Fruit fly (Drosophila melanogaster) whole organism: ENCODE data around the gene CG7557.

Experiments
- CG8478 ChIP-seq: fragments of >200 bp; optimal IDR thresholded peaks from 2 replicates; lab custom pipeline; 2018; ENCODE audit warnings: inconsistent platforms
- Dll ChIP-seq: fragments of >200 bp; optimal IDR thresholded peaks from 2 replicates; lab custom pipeline; 2017
- EcR ChIP-seq, 2 experiments: fragments of >200 bp; optimal IDR thresholded peaks; 2 replicates each; lab custom pipeline; 2017; ENCODE audit warnings: missing biosample characterization in 2 of 2, missing genetic modification characterization in 2 of 2, missing genetic modification reagents in 2 of 2
- pan ChIP-seq: fragments of >200 bp; optimal IDR thresholded peaks from 2 replicates; lab custom pipeline; 2017
- psq ChIP-seq: fragments of >200 bp; optimal IDR thresholded peaks from 2 replicates; lab custom pipeline; 2017
- usp ChIP-seq: fragments of >200 bp; optimal IDR thresholded peaks from 2 replicates; lab custom pipeline; 2017; ENCODE audit warnings: missing biosample characterization, missing genetic modification characterization, mixed read lengths

Gene CG7557

DNA sequence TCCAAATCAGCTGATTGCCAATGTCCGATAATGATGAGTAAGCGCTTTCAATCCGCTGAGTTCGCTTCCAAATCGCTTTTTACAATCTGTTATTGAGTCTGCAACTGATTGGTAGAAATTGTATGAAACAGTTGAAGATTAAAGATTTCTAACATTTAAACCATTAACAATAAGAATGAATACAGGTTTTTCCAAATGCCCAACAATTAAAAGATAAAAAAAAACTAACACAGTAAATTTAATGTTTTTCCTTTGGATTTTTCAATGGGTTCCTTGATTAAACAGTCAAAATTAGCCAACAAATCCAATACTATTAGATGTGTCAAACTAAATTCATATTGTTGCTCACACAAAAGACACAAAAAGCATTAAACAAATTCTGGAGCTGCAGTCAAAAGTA, at the start of gene CG7557:
CG7557 (plus strand) TSS at position 301 of the 400 bp plus-strand sequence.
- TF ChIP-seq psq (lab: Kevin White, UChicago) (no peak), pan (lab: Kevin White, UChicago) (no peak), EcR (GFP tag; optimal IDR thresholded peaks at IDR 0.05; lab: Kevin White, UChicago) (no peak), usp (GFP tag; lab: Kevin White, UChicago) (no peak), CG8478 (no peak), Dll (no peak)

DNA sequence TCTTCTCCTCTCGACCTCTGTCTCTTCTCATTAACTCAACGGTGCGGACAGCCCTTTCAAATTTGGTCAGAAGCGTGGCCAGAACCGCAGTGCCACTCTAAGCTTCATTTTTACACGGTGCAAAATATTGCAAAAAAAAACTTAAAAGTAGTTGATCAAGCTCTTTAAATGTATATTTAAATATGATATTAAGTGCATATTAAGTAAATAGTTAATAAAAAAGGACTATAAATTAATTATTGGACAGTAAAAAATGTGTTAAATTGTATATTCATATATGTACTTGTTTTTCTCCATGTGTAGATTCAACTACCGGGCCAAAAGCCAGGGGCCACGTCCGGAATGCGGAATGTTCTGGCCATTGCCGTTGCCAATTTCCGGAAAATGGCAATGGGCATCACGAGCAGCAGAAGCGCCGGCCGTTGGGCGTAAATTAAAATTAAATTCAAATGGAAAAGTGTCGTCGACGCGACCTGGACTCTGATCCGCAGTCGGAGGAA, 47.8 kb upstream of the CG7557 start, which contains the start of gene CG44362:
CG44362 (plus strand) TSS at position 450 of the 500 bp plus-strand sequence.
- no peak for TF ChIP-seq CG8478
- TF ChIP-seq Dll, result no peak
- TF ChIP-seq usp (GFP tag; lab: Kevin White, UChicago), result no peak
- TF ChIP-seq psq (lab: Kevin White, UChicago), result no peak
- no peak for TF ChIP-seq EcR (GFP tag; optimal IDR thresholded peaks at IDR 0.05; lab: Kevin White, UChicago)
- TF ChIP-seq pan (lab: Kevin White, UChicago), result no peak

DNA sequence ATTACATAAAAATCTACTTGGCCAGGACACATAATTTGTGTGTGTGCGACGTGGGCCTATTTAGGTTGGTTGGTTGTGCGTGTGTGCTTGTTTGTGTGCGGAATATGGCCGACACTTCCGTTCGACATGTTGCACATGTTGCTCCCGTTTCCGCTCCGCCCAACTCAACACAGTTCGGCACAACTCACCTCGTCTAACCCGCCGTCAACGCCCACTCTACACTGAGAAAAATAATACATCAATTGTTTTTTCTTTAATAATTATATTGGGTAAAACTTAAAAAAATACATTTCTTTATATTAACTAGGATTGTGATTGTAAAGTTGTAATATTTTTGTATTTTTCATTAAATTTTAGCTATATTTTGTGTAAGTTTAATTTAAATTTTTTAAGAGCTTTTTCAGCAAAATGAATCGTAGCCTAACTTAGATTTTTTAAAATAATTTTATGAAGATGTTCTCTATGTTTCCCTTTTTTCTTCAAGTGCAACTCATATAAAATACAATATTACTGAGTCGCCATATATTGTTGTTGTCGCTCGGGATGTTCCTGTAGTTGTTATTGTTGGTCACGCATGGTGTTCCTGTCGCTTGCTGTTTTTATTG, 46.4 kb upstream of the CG7557 start:
- TF ChIP-seq CG8478, result no peak
- no peak for TF ChIP-seq pan (lab: Kevin White, UChicago)
- no peak for TF ChIP-seq Dll
- no peak for TF ChIP-seq usp (GFP tag; lab: Kevin White, UChicago)
- no peak for TF ChIP-seq psq (lab: Kevin White, UChicago)
- no peak for TF ChIP-seq EcR (GFP tag; optimal IDR thresholded peaks at IDR 0.05; lab: Kevin White, UChicago)

DNA sequence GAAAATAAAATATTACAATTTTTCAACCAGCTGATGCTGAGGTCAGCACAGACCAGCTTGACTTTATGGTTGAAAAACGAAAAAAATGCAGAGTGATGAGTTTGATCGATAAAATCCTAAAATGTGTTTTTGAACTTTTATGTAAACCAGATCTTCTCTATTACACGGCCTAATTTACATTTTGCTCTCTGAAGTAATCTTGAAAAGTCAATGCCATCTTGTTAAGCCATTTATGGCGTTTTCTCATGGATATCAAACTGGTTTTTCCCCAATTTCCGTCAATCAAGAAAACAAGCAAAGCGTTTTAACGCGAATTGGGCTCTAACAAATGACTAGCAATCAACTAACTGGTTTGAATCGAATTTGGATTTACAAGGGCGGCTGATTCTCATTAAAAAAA, 45.5 kb upstream of the CG7557 start:
- no peak for TF ChIP-seq pan (lab: Kevin White, UChicago)
- no peak for TF ChIP-seq EcR (GFP tag; optimal IDR thresholded peaks at IDR 0.05; lab: Kevin White, UChicago)
- TF ChIP-seq CG8478, result no peak
- TF ChIP-seq usp (GFP tag; lab: Kevin White, UChicago), result no peak
- TF ChIP-seq Dll, result no peak
- TF ChIP-seq psq (lab: Kevin White, UChicago), result no peak

DNA sequence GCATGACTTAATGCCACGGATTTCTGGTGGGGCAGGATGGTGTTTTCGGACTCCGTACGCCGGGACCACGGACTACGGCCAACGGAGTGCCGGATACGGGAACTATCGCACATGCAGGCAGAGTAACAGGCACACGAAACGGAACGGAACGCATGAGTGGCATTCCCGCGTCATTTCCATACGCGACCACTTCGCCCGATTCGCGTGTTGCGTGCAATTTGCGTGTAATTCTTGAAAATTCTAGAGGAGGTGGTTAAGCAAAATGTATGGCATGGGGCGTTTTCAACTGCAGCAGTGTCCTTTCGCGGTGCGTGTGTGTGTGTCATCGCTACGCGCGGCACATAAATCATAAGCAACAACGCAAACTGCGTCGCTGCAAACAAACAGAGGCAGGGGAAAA, 44.7 kb upstream of the CG7557 start:
- TF ChIP-seq usp (GFP tag; lab: Kevin White, UChicago) (no peak), psq (lab: Kevin White, UChicago) (no peak), Dll (no peak), EcR (GFP tag; optimal IDR thresholded peaks at IDR 0.05; lab: Kevin White, UChicago) (no peak), CG8478 (no peak), pan (lab: Kevin White, UChicago) (no peak)

DNA sequence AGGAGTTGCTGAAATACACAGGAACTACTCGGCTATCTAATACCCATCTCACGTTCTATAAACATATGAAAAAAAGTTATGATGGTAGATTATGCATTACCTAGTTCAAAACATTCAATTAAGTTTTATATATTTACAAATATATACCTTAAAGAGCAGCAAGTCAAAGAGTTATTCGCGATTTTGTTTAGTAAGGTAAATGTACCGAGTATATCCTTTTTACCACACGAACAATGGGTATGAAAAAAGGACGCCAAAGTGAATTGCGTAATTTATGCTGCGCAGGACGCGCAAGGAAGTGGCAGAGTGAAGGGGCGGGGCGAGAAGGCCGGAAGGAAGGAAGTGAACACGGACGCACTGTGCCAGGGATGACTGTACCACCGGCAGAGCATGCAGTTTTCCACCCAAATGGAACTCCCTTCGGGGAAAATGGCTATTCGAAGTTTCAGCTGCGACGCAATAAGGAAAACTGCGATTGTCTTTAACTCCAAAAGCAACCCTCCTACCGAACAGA, 44.2 kb upstream of the CG7557 start:
- TF ChIP-seq EcR (GFP tag; optimal IDR thresholded peaks at IDR 0.05; lab: Kevin White, UChicago), result no peak
- no peak for TF ChIP-seq usp (GFP tag; lab: Kevin White, UChicago)
- no peak for TF ChIP-seq Dll
- no peak for TF ChIP-seq pan (lab: Kevin White, UChicago)
- TF ChIP-seq CG8478, result no peak
- no peak for TF ChIP-seq psq (lab: Kevin White, UChicago)

DNA sequence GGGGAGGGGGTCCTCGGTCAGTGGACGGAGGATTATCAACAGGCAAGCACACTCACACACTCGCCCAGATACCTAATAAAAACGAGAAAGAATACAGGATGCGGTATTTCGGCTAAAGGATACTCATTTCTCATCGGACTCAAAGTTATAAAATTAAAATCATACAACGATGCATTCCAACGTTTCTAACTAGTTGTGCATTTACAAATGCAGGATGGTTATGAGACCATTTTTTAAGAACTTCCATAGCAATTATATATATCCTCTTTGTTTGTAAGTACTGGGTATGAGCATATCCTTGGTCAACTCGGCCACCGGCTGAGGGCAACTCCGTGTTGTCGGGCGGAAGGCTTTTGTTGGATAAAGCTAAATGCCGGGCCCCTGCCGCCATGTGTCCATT, 42.7 kb upstream of the CG7557 start:
- no peak for TF ChIP-seq pan (lab: Kevin White, UChicago)
- no peak for TF ChIP-seq Dll
- TF ChIP-seq usp (GFP tag; lab: Kevin White, UChicago), result no peak
- no peak for TF ChIP-seq CG8478
- TF ChIP-seq EcR (GFP tag; optimal IDR thresholded peaks at IDR 0.05; lab: Kevin White, UChicago), result no peak

DNA sequence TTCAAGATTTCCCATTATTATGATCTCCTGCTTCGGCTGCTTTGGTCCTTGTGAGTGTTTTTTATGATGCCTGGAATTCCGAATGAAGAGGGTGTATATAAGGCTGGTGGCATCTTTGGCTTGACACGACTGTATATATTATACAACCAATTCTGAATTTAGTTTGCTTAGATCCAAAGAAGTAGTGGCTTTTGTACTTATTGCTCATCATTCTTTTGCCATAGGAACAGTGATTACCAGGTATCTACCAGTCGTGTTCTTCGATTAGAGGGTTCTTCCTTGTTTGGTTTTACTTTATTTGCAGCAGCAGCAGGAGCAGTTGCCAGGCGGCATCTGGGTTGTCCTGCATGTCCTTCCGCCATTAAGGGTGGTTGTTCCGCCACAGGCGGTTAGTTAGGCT, 41.4 kb upstream of the CG7557 start:
- TF ChIP-seq EcR (GFP tag; optimal IDR thresholded peaks at IDR 0.05; lab: Kevin White, UChicago), result no peak
- TF ChIP-seq pan (lab: Kevin White, UChicago), result peak; percentile 40

DNA sequence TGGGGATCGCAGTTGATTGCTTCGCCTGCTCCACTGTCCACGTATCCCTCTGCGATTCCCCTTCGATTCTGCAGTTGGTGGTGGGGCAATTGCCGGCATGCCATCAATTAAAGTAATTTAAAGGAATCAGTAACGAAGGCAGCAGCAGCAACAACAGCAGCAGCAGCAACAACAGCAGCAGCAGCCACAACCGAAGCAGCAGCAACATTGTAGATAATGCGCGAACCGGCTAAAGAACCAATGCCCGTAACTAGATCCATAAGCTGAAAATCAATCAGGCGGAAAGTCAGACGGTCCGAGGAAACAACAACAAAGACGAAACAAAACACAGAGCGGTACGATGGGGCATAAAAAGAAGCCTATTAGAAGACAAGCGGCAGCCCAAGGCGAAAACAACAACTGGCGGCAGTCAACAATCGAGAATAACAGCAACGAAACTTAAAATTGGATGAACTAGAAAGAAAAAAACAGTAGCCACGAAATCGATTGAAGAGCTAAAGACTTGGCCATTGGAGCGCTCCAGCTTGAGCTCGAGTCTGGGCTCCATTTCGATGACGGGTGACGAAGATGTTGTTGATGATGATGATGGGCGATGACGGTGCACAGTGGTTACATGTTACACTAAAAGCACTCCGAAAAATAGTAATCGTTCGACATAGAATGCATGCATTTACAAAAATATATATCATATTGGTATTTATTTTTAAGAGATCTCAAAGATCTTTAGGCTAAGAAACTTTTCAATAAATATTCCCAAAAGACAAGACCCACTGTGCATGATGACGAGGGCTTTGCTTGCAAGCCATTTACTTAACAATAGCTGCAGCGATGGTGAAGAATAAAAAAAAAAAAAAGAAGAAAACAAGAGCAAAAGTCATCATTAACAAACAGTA, 39.4 kb upstream of the CG7557 start:
- TF ChIP-seq Dll, result peak; percentile 50
- TF ChIP-seq usp (GFP tag; lab: Kevin White, UChicago), result no peak

DNA sequence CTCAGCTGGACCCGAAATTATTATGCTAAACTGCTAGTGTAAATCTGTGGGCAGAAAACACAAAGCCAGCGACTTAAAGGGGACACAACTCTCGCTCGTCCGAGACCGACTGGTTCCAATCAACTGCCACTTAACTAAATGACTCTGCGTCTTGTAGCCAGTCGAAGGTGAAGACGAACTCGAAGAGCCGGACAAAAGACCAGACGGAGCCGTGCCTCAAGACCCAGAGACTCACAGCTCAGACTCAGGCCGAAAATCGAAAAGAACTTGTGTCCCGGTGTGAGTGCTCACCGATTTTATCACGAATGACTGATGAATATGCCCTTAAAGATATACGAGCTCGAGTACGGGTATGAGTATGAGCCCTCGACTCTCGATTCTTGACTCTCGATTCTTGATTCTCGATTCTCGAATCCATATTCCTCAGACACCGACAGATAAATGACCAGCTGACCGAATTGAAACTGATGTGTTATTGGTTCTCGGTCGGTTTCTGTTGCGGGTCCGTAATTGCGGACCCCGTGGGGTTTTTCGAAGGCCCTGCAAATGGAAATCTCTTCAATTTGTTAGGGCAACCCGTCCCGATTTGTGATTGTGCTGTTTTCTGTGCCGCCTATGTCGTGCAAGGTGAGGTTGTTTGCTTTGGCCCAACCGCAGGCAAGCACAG, 38.3 kb upstream of the CG7557 start:
- no peak for TF ChIP-seq EcR (GFP tag; optimal IDR thresholded peaks at IDR 0.05; lab: Kevin White, UChicago)
- TF ChIP-seq Dll, result peak; percentile 31

DNA sequence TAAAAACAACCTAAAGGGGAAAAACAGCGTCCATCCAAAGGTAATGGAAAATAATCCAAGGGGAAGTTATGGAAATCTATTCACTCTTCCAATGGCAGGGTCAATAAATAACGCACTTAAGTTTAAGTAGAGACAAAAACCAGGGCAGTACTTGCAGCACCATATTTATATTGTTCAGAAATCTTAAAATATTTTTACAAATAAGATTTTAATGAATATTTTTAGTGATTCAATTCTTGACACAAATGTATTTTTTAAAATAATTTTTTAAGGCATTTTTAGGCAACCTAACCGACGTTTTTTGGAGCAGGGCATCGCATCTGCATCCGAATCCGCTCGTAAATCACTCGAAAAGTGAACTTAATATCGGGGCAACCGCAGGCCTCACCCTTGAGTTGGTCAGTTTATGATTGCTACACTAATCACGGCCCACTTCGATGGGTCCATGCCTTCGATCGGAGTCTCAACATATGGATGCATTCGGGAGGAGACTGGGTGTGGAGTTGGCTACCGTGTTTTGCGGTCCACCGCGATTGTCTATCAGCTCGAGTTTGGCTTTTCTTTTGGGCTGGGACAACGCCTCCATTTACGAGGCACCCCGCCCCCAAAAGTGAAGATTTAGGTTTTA, 37.6 kb upstream of the CG7557 start:
- TF ChIP-seq psq (lab: Kevin White, UChicago), result no peak
- TF ChIP-seq EcR (GFP tag; optimal IDR thresholded peaks at IDR 0.05; lab: Kevin White, UChicago), result no peak
- TF ChIP-seq CG8478, result no peak
- TF ChIP-seq usp (GFP tag; lab: Kevin White, UChicago), result no peak
- TF ChIP-seq pan (lab: Kevin White, UChicago), result no peak
